Fruit fly (Drosophila melanogaster) whole organism, embryonic: Measurements from ENCODE around the gene Veneno.

Experiments
- C15 ChIP-seq: fragments of 200-800 bp; sonication (Bioruptor generic); IDR thresholded peaks from 3 replicates; pipeline ENCODE4 v1.3.6; 2022; ENCODE audit warnings: missing biosample characterization, missing genetic modification characterization
- CG11085 ChIP-seq: fragments of 200-800 bp; sonication (Bioruptor generic); IDR thresholded peaks from 2 replicates; pipeline ENCODE4 v1.3.6; 2022; ENCODE audit warnings: missing biosample characterization, missing genetic modification characterization
- CG11093 ChIP-seq: fragments of 200-800 bp; sonication (Bioruptor generic); IDR thresholded peaks from 3 replicates; pipeline ENCODE4 v1.3.6; 2022; ENCODE audit warnings: missing biosample characterization, missing genetic modification characterization
- CG11398 ChIP-seq: fragments of 200-800 bp; sonication (Bioruptor generic); optimal IDR thresholded peaks from 2 replicates; lab custom pipeline; 2016; ENCODE audit warnings: missing biosample characterization, missing genetic modification characterization
- CG11695 ChIP-seq: fragments of 200-800 bp; sonication (Bioruptor generic); IDR thresholded peaks from 3 replicates; pipeline ENCODE4 v1.3.6; 2022; ENCODE audit warnings: missing biosample characterization, missing genetic modification characterization
- CG12769 ChIP-seq: fragments of 200-800 bp; sonication (Bioruptor generic); optimal IDR thresholded peaks from 2 replicates; lab custom pipeline; 2019; ENCODE audit warnings: missing biosample characterization, mild to moderate bottlenecking, missing genetic modification characterization, moderate library complexity
- CG13287 ChIP-seq: fragments of 200-800 bp; sonication (Bioruptor generic); IDR thresholded peaks from 2 replicates; pipeline ENCODE4 v1.3.6; 2022; ENCODE audit warnings: missing biosample characterization, missing genetic modification characterization; ENCODE audit not compliant: partially characterized antibody
- CG15011 ChIP-seq: fragments of 200-800 bp; sonication (Bioruptor generic); optimal IDR thresholded peaks from 3 replicates; lab custom pipeline; 2018; ENCODE audit warnings: missing biosample characterization, mild to moderate bottlenecking, missing genetic modification characterization
- CG16815 ChIP-seq: fragments of 200-800 bp; sonication (Bioruptor generic); optimal IDR thresholded peaks from 3 replicates; lab custom pipeline; 2017; ENCODE audit warnings: missing biosample characterization, mild to moderate bottlenecking, missing genetic modification characterization
- CG17186 ChIP-seq: fragments of 200-800 bp; sonication (Bioruptor generic); optimal IDR thresholded peaks from 3 replicates; lab custom pipeline; 2017; ENCODE audit warnings: missing biosample characterization, missing genetic modification reagents, missing genetic modification characterization
- CG17361 ChIP-seq: fragments of 200-800 bp; sonication (Bioruptor generic); IDR thresholded peaks from 3 replicates; pipeline ENCODE4 v1.3.6; 2022; ENCODE audit warnings: missing biosample characterization, missing genetic modification characterization
- CG17385 ChIP-seq: fragments of 200-800 bp; sonication (Bioruptor generic); optimal IDR thresholded peaks from 3 replicates; lab custom pipeline; 2018; ENCODE audit warnings: missing biosample characterization, mild to moderate bottlenecking, missing genetic modification characterization
- CG17612 ChIP-seq: fragments of 200-800 bp; sonication (Bioruptor generic); IDR thresholded peaks from 2 replicates; pipeline ENCODE4 v1.3.6; 2022; ENCODE audit warnings: missing biosample characterization, missing genetic modification characterization
- CG2875 ChIP-seq: fragments of 200-800 bp; sonication (Bioruptor generic); optimal IDR thresholded peaks from 2 replicates; lab custom pipeline; 2017; ENCODE audit warnings: missing biosample characterization, mild to moderate bottlenecking, missing genetic modification characterization, missing genetic modification reagents
- CG31388 ChIP-seq: fragments of 200-800 bp; sonication (Bioruptor generic); optimal IDR thresholded peaks from 2 replicates; lab custom pipeline; 2016; ENCODE audit warnings: missing biosample characterization, missing genetic modification characterization
- CG33213 ChIP-seq: fragments of 200-800 bp; sonication (Bioruptor generic); optimal IDR thresholded peaks from 3 replicates; lab custom pipeline; 2016; ENCODE audit warnings: missing biosample characterization, missing genetic modification characterization
- CG4328 ChIP-seq: fragments of 200-800 bp; sonication (Bioruptor generic); optimal IDR thresholded peaks from 3 replicates; lab custom pipeline; 2017; ENCODE audit warnings: missing biosample characterization, missing genetic modification reagents, missing genetic modification characterization
- CG43689 ChIP-seq: fragments of 200-800 bp; sonication (Bioruptor generic); IDR thresholded peaks from 2 replicates; pipeline ENCODE4 v1.3.6; 2022; ENCODE audit warnings: missing biosample characterization, missing genetic modification characterization
- CG8924 ChIP-seq: fragments of 200-800 bp; optimal IDR thresholded peaks from 3 replicates; lab custom pipeline; 2019; ENCODE audit warnings: missing biosample characterization, mild to moderate bottlenecking, missing genetic modification characterization, moderate library complexity
- CG9817 ChIP-seq: fragments of 200-800 bp; sonication (Bioruptor generic); optimal IDR thresholded peaks from 2 replicates; lab custom pipeline; 2018; ENCODE audit warnings: missing biosample characterization, mild to moderate bottlenecking, missing genetic modification characterization, moderate library complexity
- D19B ChIP-seq: fragments of 200-800 bp; sonication (Bioruptor generic); optimal IDR thresholded peaks from 2 replicates; lab custom pipeline; 2017; ENCODE audit warnings: missing biosample characterization, mild to moderate bottlenecking, missing genetic modification characterization
- Dll ChIP-seq: fragments of 200-800 bp; sonication (Bioruptor generic); IDR thresholded peaks from 4 replicates; pipeline ENCODE4 v1.3.6; 2022; ENCODE audit warnings: missing biosample characterization, missing genetic modification characterization; ENCODE audit not compliant: partially characterized antibody
- Doc3 ChIP-seq: fragments of 200-800 bp; sonication (Bioruptor generic); IDR thresholded peaks from 3 replicates; pipeline ENCODE4 v1.3.6; 2022; ENCODE audit warnings: missing biosample characterization, missing genetic modification characterization; ENCODE audit not compliant: partially characterized antibody
- Dref ChIP-seq: fragments of 200-800 bp; sonication (Bioruptor generic); IDR thresholded peaks from 2 replicates; pipeline ENCODE4 v1.3.6; 2022; ENCODE audit warnings: missing biosample characterization, missing genetic modification characterization
- GATAe ChIP-seq: fragments of 200-800 bp; sonication (Bioruptor generic); conservative IDR thresholded peaks from 2 replicates; pipeline ENCODE4 v1.3.6; 2022; ENCODE audit warnings: missing biosample characterization, missing genetic modification characterization
- Hr39 ChIP-seq: fragments of >200 bp; optimal IDR thresholded peaks from 2 replicates; lab custom pipeline; 2017
- MBD-R2 ChIP-seq: fragments of 200-800 bp; sonication (Bioruptor generic); IDR thresholded peaks from 2 replicates; pipeline ENCODE4 v1.3.6; 2022; ENCODE audit warnings: missing biosample characterization, missing genetic modification characterization
- Opbp ChIP-seq: fragments of 200-800 bp; sonication (Bioruptor generic); IDR thresholded peaks from 3 replicates; pipeline ENCODE4 v1.3.6; 2022; ENCODE audit warnings: missing biosample characterization, missing genetic modification characterization; ENCODE audit not compliant: partially characterized antibody
- PHDP ChIP-seq: fragments of 200-800 bp; sonication (Bioruptor generic); optimal IDR thresholded peaks from 3 replicates; lab custom pipeline; 2018; ENCODE audit warnings: missing biosample characterization, mild to moderate bottlenecking, missing genetic modification characterization, moderate library complexity
- Pdp1 ChIP-seq, 2 experiments: fragments of 200-800 bp; sonication (Bioruptor generic); optimal IDR thresholded peaks; 3 replicates each; lab custom pipeline; 2016; ENCODE audit warnings: missing biosample characterization in 2 of 2, missing genetic modification characterization in 2 of 2, mild to moderate bottlenecking in 1 of 2, moderate library complexity in 1 of 2
- Sox100B ChIP-seq: fragments of 200-800 bp; sonication (Bioruptor generic); optimal IDR thresholded peaks from 3 replicates; lab custom pipeline; 2018; ENCODE audit warnings: missing biosample characterization, mild to moderate bottlenecking, missing genetic modification characterization
- Sry-δ ChIP-seq: fragments of 200-800 bp; sonication (Bioruptor generic); optimal IDR thresholded peaks from 2 replicates; lab custom pipeline; 2016; ENCODE audit warnings: missing biosample characterization, missing genetic modification characterization
- ac ChIP-seq: fragments of 200-800 bp; sonication (Bioruptor generic); optimal IDR thresholded peaks from 3 replicates; lab custom pipeline; 2017; ENCODE audit warnings: missing biosample characterization, mild to moderate bottlenecking, missing genetic modification characterization
- caup ChIP-seq: fragments of 200-800 bp; sonication (Bioruptor generic); optimal IDR thresholded peaks from 3 replicates; lab custom pipeline; 2017; ENCODE audit warnings: missing biosample characterization, mild to moderate bottlenecking, missing genetic modification characterization, moderate library complexity; ENCODE audit not compliant: severe bottlenecking
- chm ChIP-seq: fragments of 200-800 bp; sonication (Bioruptor generic); IDR thresholded peaks from 2 replicates; pipeline ENCODE4 v1.3.6; 2022; ENCODE audit warnings: missing biosample characterization, missing genetic modification characterization
- croc ChIP-seq: fragments of 200-800 bp; sonication (Bioruptor generic); conservative IDR thresholded peaks from 3 replicates; pipeline ENCODE4 v1.3.6; 2022; ENCODE audit warnings: missing biosample characterization, missing genetic modification characterization
- cwo ChIP-seq: fragments of 200-800 bp; sonication (Bioruptor generic); optimal IDR thresholded peaks from 3 replicates; lab custom pipeline; 2017; ENCODE audit warnings: missing biosample characterization, missing genetic modification characterization, mild to moderate bottlenecking, moderate library complexity, missing genetic modification reagents
- dati ChIP-seq: fragments of 200-800 bp; sonication (Bioruptor generic); IDR thresholded peaks from 2 replicates; pipeline ENCODE4 v1.3.6; 2022; ENCODE audit warnings: missing biosample characterization, missing genetic modification characterization
- dm ChIP-seq: fragments of 200-800 bp; sonication (Bioruptor generic); optimal IDR thresholded peaks from 3 replicates; lab custom pipeline; 2016; ENCODE audit warnings: missing biosample characterization, missing genetic modification characterization
- emc ChIP-seq: fragments of 200-800 bp; sonication (Bioruptor generic); optimal IDR thresholded peaks from 2 replicates; lab custom pipeline; 2016; ENCODE audit warnings: missing biosample characterization, missing genetic modification characterization
- eyg ChIP-seq: fragments of 200-800 bp; sonication (Bioruptor generic); optimal IDR thresholded peaks from 3 replicates; lab custom pipeline; 2016; ENCODE audit warnings: missing biosample characterization, missing genetic modification characterization
- gce ChIP-seq: fragments of 200-800 bp; sonication (Bioruptor generic); IDR thresholded peaks from 3 replicates; pipeline ENCODE4 v1.3.6; 2022; ENCODE audit warnings: missing biosample characterization, missing genetic modification characterization
- gro ChIP-seq: fragments of 200-800 bp; sonication (Bioruptor generic); optimal IDR thresholded peaks from 2 replicates; lab custom pipeline; 2016; ENCODE audit warnings: missing biosample characterization, missing genetic modification characterization
- kah ChIP-seq: fragments of 200-800 bp; sonication (Bioruptor generic); optimal IDR thresholded peaks from 2 replicates; lab custom pipeline; 2018; ENCODE audit warnings: missing biosample characterization, mild to moderate bottlenecking, missing genetic modification characterization
- lbe ChIP-seq: fragments of 200-800 bp; sonication (Bioruptor generic); optimal IDR thresholded peaks from 2 replicates; lab custom pipeline; 2016; ENCODE audit warnings: missing biosample characterization, mild to moderate bottlenecking, missing genetic modification characterization
- odd ChIP-seq: fragments of 200-800 bp; sonication (Bioruptor generic); optimal IDR thresholded peaks from 2 replicates; lab custom pipeline; 2017; ENCODE audit warnings: missing biosample characterization, mild to moderate bottlenecking, missing genetic modification characterization
- org-1 ChIP-seq: fragments of 200-800 bp; sonication (Bioruptor generic); optimal IDR thresholded peaks from 2 replicates; lab custom pipeline; 2017; ENCODE audit warnings: missing biosample characterization, missing genetic modification characterization
- pan ChIP-seq, 4 experiments: fragments of >200 bp in 3 of 4; fragments of 200-800 bp in 1 of 4; sonication (Bioruptor generic) in 1 of 4; optimal IDR thresholded peaks in 3 of 4; IDR thresholded peaks in 1 of 4; 2 replicates each; pipeline versions ENCODE4 v1.3.6 to Lab custom; 2017 to 2022; ENCODE audit warnings: missing biosample characterization in 2 of 4, missing genetic modification characterization in 2 of 4, mixed read lengths in 1 of 4
- salm ChIP-seq: fragments of 200-800 bp; sonication (Bioruptor generic); optimal IDR thresholded peaks from 2 replicates; lab custom pipeline; 2018; ENCODE audit warnings: missing biosample characterization, mild to moderate bottlenecking, missing genetic modification characterization
- stwl ChIP-seq: fragments of 200-800 bp; sonication (Bioruptor generic); optimal IDR thresholded peaks from 3 replicates; lab custom pipeline; 2018; ENCODE audit warnings: missing biosample characterization, mild to moderate bottlenecking, missing genetic modification characterization, moderate library complexity

The Veneno gene

DNA sequence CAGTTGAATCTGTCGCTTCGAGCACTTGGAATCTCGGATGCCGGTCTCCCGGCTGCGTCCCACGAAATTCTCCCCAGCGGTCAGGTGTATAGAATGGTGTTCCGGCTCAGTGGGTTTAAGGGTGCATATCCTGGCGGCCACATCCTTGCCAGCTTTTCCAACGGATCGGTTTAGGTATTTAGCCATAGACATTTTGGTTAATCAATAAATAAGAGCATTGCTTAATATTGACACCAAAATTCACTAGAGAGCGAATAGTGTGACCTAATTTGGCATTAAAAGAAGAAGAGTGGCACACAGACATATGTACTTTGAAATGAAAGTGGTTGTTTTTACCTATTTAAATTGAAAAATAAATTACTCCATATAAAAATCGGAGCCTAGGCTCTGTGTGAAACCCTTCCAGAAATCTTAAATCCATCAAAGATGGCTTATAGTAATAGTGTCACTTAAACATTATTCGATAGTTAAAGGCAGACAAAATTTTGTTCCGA lies 19.1 kb downstream of the Veneno start, which contains the start of the genes PNKP and COX7AL:
Gene PNKP, minus strand, starts transcription at position 266 of the 494 bp plus-strand sequence.
Gene COX7AL, plus strand, starts transcription at position 419 of the 494 bp plus-strand sequence.
- TF ChIP-seq stwl (peak; percentile 14), CG15011 (GFP tag; lab: Kevin White, UChicago) (no peak), lbe (no peak), CG9817 (tag; lab: Kevin White, UChicago) (no peak), CG11093 (GFP tag; lab: Robert Waterston, UW) (no peak), MBD-R2 (GFP tag; lab: Robert Waterston, UW) (peak; percentile 73), Dref (peak; percentile 32; the same call in 1 of the 2 replicates), CG43689 (GFP tag; lab: Robert Waterston, UW) (no peak), org-1 (GFP tag; lab: Kevin White, UChicago) (no peak), D19B (GFP tag; lab: Kevin White, UChicago) (no peak), CG16815 (no peak), C15 (GFP tag; lab: Robert Waterston, UW) (no peak), PHDP (tag; lab: Kevin White, UChicago) (no peak), CG11085 (GFP tag; lab: Robert Waterston, UW) (no peak), CG2875 (no peak), CG11398 (GFP tag; lab: Kevin White, UChicago) (no peak), GATAe (no peak), Pdp1 (GFP tag; optimal IDR thresholded peaks at IDR 0.05; lab: Kevin White, UChicago) (peak in 1 of 2 experiments; percentile 20), CG17385 (GFP tag; lab: Kevin White, UChicago) (peak; percentile 92), ac (no peak), CG17361 (GFP tag; lab: Robert Waterston, UW) (no peak), Sry-δ (peak; percentile 13), Sox100B (GFP tag; lab: Kevin White, UChicago) (no peak), gce (GFP tag; lab: Robert Waterston, UW) (no peak), CG31388 (no peak), dati (GFP tag; lab: Robert Waterston, UW) (no peak), dm (GFP tag; lab: Kevin White, UChicago) (no peak), CG17186 (no peak), Hr39 (lab: Kevin White, UChicago) (no peak), CG8924 (no peak), chm (GFP tag; lab: Robert Waterston, UW) (no peak), CG4328 (GFP tag; lab: Kevin White, UChicago) (no peak), salm (no peak), CG17612 (no peak), caup (no peak), croc (GFP tag; lab: Robert Waterston, UW) (no peak), CG33213 (GFP tag; lab: Kevin White, UChicago) (no peak), gro (GFP tag; lab: Kevin White, UChicago) (no peak), CG12769 (tag; lab: Kevin White, UChicago) (no peak), Dll (GFP tag; lab: Robert Waterston, UW) (0 out of 4 replicates have a peak, but pooled peaks have one; percentile 17), pan (optimal IDR thresholded peaks at IDR 0.05; lab: Kevin White, UChicago) (no peak), pan (GFP tag; optimal IDR thresholded peaks at IDR 0.05 in 1 of 2, IDR thresholded peaks at IDR 0.05 in 1 of 2) (no peak), cwo (GFP tag; lab: Kevin White, UChicago) (no peak), eyg (GFP tag; lab: Kevin White, UChicago) (no peak), emc (GFP tag; lab: Kevin White, UChicago) (no peak), Doc3 (GFP tag; lab: Robert Waterston, UW) (0 out of 3 replicates have a peak, but pooled peaks have one; percentile 18), CG13287 (GFP tag; lab: Robert Waterston, UW) (0 out of 2 replicates have a peak, but pooled peaks have one; percentile 19), Opbp (GFP tag; lab: Robert Waterston, UW) (no peak), odd (GFP tag; lab: Kevin White, UChicago) (no peak), kah (GFP tag; lab: Kevin White, UChicago) (peak; percentile 4), CG11695 (GFP tag; lab: Robert Waterston, UW) (no peak)
